Worm (Caenorhabditis elegans) whole organism, L2 larva: ENCODE data around the gene hir-1.

Source experiments
- ama-1 ChIP-seq: fragments of 150-350 bp; optimal IDR thresholded peaks from 2 replicates; lab custom pipeline; 2018; ENCODE audit warnings: inconsistent platforms
- elt-3 ChIP-seq: sonication (generic microtip); optimal IDR thresholded peaks from 2 replicates; lab custom pipeline; 2017; ENCODE audit warnings: missing biosample characterization, missing genetic modification characterization
- fos-1 ChIP-seq: fragments of 150-350 bp; optimal IDR thresholded peaks from 2 replicates; lab custom pipeline; 2014; ENCODE audit warnings: missing biosample characterization, missing genetic modification characterization
- nhr-10 ChIP-seq: sonication (generic microtip); optimal IDR thresholded peaks from 2 replicates; lab custom pipeline; 2017; ENCODE audit warnings: missing biosample characterization, missing genetic modification characterization
- nhr-11 ChIP-seq: fragments of 150-350 bp; optimal IDR thresholded peaks from 2 replicates; lab custom pipeline; 2014; ENCODE audit warnings: missing biosample characterization, missing genetic modification characterization
- nhr-237 ChIP-seq: fragments of 150-350 bp; optimal IDR thresholded peaks from 2 replicates; lab custom pipeline; 2014; ENCODE audit warnings: missing biosample characterization, missing genetic modification characterization
- nhr-6 ChIP-seq: fragments of 150-350 bp; optimal IDR thresholded peaks from 2 replicates; lab custom pipeline; 2014; ENCODE audit warnings: missing biosample characterization, missing genetic modification characterization
- unc-39 ChIP-seq: fragments of 150-350 bp; optimal IDR thresholded peaks from 2 replicates; lab custom pipeline; 2014; ENCODE audit warnings: missing biosample characterization, missing genetic modification characterization
- unc-62 ChIP-seq: fragments of 150-350 bp; optimal IDR thresholded peaks from 2 replicates; lab custom pipeline; 2014; ENCODE audit warnings: missing biosample characterization, missing genetic modification reagents, missing genetic modification characterization
- ztf-4 ChIP-seq: fragments of 150-350 bp; optimal IDR thresholded peaks from 2 replicates; lab custom pipeline; 2014; ENCODE audit warnings: missing biosample characterization, missing genetic modification characterization

ce11 chrV:5482315-5482714 is 39.6 kb upstream of the hir-1 start, which contains the start of gene srg-66:
- no peak for TF ChIP-seq elt-3 (tag; lab: Kevin White, UChicago)
- TF ChIP-seq nhr-237: no peak
- no peak for TF ChIP-seq nhr-10 (tag; lab: Kevin White, UChicago)
- TF ChIP-seq unc-39 (tag; lab: Kevin White, UChicago): no peak
- no peak for TF ChIP-seq nhr-6 (tag; lab: Kevin White, UChicago)
- no peak for TF ChIP-seq ztf-4
- TF ChIP-seq unc-62 (GFP tag; lab: Kevin White, UChicago): no peak
- no peak for TF ChIP-seq nhr-11 (tag; lab: Kevin White, UChicago)
- TF ChIP-seq fos-1 (tag; lab: Kevin White, UChicago): no peak
- TF ChIP-seq ama-1 (lab: Kevin White, UChicago): no peak
